Comparison of ENCODE assay signal across 1 fruit fly cellular context in genomic region chr3R:5216308-5216765, dm6.
TF ChIP-seq lines count a peak whose summit lies in the region.

No protein-coding gene starts in this region.

TF ChIP-seq in whole organism, embryonic, 481 proteins besides CTCF, POLR2A, EP300 and RAD21 (continued from another document):
- TF ChIP-seq zen2 (GFP tag; IDR thresholded peaks at IDR 0.05; lab: Robert Waterston, UW; ENCODE audit: partially characterized antibody), result peak; percentile 58
- peak; percentile 76 for TF ChIP-seq nerfin-1 (tag; optimal IDR thresholded peaks at IDR 0.05; lab: Kevin White, UChicago)
- TF ChIP-seq CG12769 (tag; optimal IDR thresholded peaks at IDR 0.05; lab: Kevin White, UChicago), result peak; percentile 6
- TF ChIP-seq Dll (GFP tag; IDR thresholded peaks at IDR 0.05; lab: Robert Waterston, UW; ENCODE audit: partially characterized antibody), result 0 out of 4 replicates have a peak, but pooled peaks have one; percentile 16
- peak; percentile 16 for TF ChIP-seq Kr (GFP tag; optimal IDR thresholded peaks at IDR 0.05; lab: Kevin White, UChicago)
- no peak for TF ChIP-seq ind (GFP tag; optimal IDR thresholded peaks at IDR 0.05; lab: Kevin White, UChicago)
- no peak for TF ChIP-seq E2f2 (GFP tag; IDR thresholded peaks at IDR 0.05; lab: Robert Waterston, UW)
- TF ChIP-seq CG1529 (GFP tag; optimal IDR thresholded peaks at IDR 0.05; lab: Kevin White, UChicago), result no peak
- TF ChIP-seq kni (GFP tag; optimal IDR thresholded peaks at IDR 0.05; lab: Kevin White, UChicago), result peak; percentile 11
- TF ChIP-seq Dip2 (GFP tag; IDR thresholded peaks at IDR 0.05; lab: Robert Waterston, UW), result no peak
- no peak for TF ChIP-seq CG15479 (GFP tag; optimal IDR thresholded peaks at IDR 0.05; lab: Kevin White, UChicago)
- no peak for TF ChIP-seq Ssrp (tag; optimal IDR thresholded peaks at IDR 0.05; lab: Kevin White, UChicago)
- TF ChIP-seq Dref (GFP tag; IDR thresholded peaks at IDR 0.05; lab: Robert Waterston, UW), result no peak
- no peak for TF ChIP-seq caup (GFP tag; optimal IDR thresholded peaks at IDR 0.05; lab: Kevin White, UChicago; ENCODE audit: severe bottlenecking)
- TF ChIP-seq row (GFP tag; IDR thresholded peaks at IDR 0.05; lab: Robert Waterston, UW), result no peak
- TF ChIP-seq CG1647 (GFP tag; optimal IDR thresholded peaks at IDR 0.05; lab: Kevin White, UChicago), result no peak
- 0 out of 3 replicates have a peak, but pooled peaks have one; percentile 30 for TF ChIP-seq Opbp (GFP tag; IDR thresholded peaks at IDR 0.05; lab: Robert Waterston, UW; ENCODE audit: partially characterized antibody)
- peak; percentile 29 for TF ChIP-seq BEAF-32 (GFP tag; optimal IDR thresholded peaks at IDR 0.05; lab: Kevin White, UChicago)
- TF ChIP-seq Doc3 (GFP tag; IDR thresholded peaks at IDR 0.05; lab: Robert Waterston, UW; ENCODE audit: partially characterized antibody), result no peak
- TF ChIP-seq PHDP (tag; optimal IDR thresholded peaks at IDR 0.05; lab: Kevin White, UChicago), result no peak
- no peak for TF ChIP-seq maf-S (GFP tag; optimal IDR thresholded peaks at IDR 0.05; lab: Kevin White, UChicago)
- TF ChIP-seq CG10267 (tag; optimal IDR thresholded peaks at IDR 0.05; lab: Kevin White, UChicago), result no peak
- 0 out of 2 replicates have a peak, but pooled peaks have one; percentile 39 for TF ChIP-seq sna (GFP tag; IDR thresholded peaks at IDR 0.05; lab: Robert Waterston, UW; ENCODE audit: partially characterized antibody)
- TF ChIP-seq CG34224 (GFP tag; IDR thresholded peaks at IDR 0.05; lab: Robert Waterston, UW; ENCODE audit: partially characterized antibody), result peak; percentile 40; the same call in 1 of the 3 replicates
- peak; percentile 71 for TF ChIP-seq CG1832 (GFP tag; optimal IDR thresholded peaks at IDR 0.05; lab: Kevin White, UChicago)
- TF ChIP-seq fu2 (GFP tag; optimal IDR thresholded peaks at IDR 0.05; lab: Kevin White, UChicago), result no peak
- TF ChIP-seq CG6683 (GFP tag; optimal IDR thresholded peaks at IDR 0.05; lab: Kevin White, UChicago), result no peak
- no peak for TF ChIP-seq CG8359 (GFP tag; optimal IDR thresholded peaks at IDR 0.05; lab: Kevin White, UChicago; ENCODE audit: borderline replicate concordance)
- no peak for TF ChIP-seq CG7357 (GFP tag; IDR thresholded peaks at IDR 0.05; lab: Robert Waterston, UW)
- TF ChIP-seq Sry-β (GFP tag; optimal IDR thresholded peaks at IDR 0.05; lab: Kevin White, UChicago), result peak; percentile 16
- TF ChIP-seq CG8765 (GFP tag; IDR thresholded peaks at IDR 0.05; lab: Robert Waterston, UW), result no peak
- TF ChIP-seq E2f1 (GFP tag; IDR thresholded peaks at IDR 0.05; lab: Robert Waterston, UW), result no peak
- no peak for TF ChIP-seq pfk (GFP tag; optimal IDR thresholded peaks at IDR 0.05; lab: Kevin White, UChicago)
- TF ChIP-seq h (optimal IDR thresholded peaks at IDR 0.05; lab: Kevin White, UChicago), result no peak
- TF ChIP-seq Lhr (GFP tag; optimal IDR thresholded peaks at IDR 0.05; lab: Kevin White, UChicago), result no peak
- no peak for TF ChIP-seq sug (tag; optimal IDR thresholded peaks at IDR 0.05; lab: Kevin White, UChicago)
- no peak for TF ChIP-seq CG18011 (GFP tag; optimal IDR thresholded peaks at IDR 0.05; lab: Kevin White, UChicago)
- TF ChIP-seq da (GFP tag; optimal IDR thresholded peaks at IDR 0.05; lab: Kevin White, UChicago), result no peak
- TF ChIP-seq CG4424 (GFP tag; optimal IDR thresholded peaks at IDR 0.05; lab: Kevin White, UChicago), result peak; percentile 89
- TF ChIP-seq Atf6 (GFP tag; IDR thresholded peaks at IDR 0.05; lab: Robert Waterston, UW), result no peak
- no peak for TF ChIP-seq vvl (GFP tag; IDR thresholded peaks at IDR 0.05; lab: Robert Waterston, UW)
- TF ChIP-seq MESR4 (GFP tag; optimal IDR thresholded peaks at IDR 0.05; lab: Kevin White, UChicago), result no peak
